In genomic region chrX:7475204-7475759, dm6 we compare ENCODE assay signal across 2 fruit fly cellular contexts.
A peak's percentile ranks its signal among the peaks of the same experiment; 100 is the strongest.
TF ChIP-seq lines count a peak whose summit lies in the region.

No protein-coding gene starts in this region.

TF ChIP-seq in whole organism, embryonic, 481 proteins besides CTCF, POLR2A, EP300 and RAD21 (continued from another document):
- peak; percentile 15 for TF ChIP-seq grau (tag; optimal IDR thresholded peaks at IDR 0.05; lab: Kevin White, UChicago)
- TF ChIP-seq CG4854 (GFP tag; optimal IDR thresholded peaks at IDR 0.05; lab: Kevin White, UChicago), result no peak
- peak; percentile 27 for TF ChIP-seq gsb-n (tag; optimal IDR thresholded peaks at IDR 0.05; lab: Kevin White, UChicago)
- TF ChIP-seq phol (tag; optimal IDR thresholded peaks at IDR 0.05; lab: Kevin White, UChicago), result peak; percentile 29
- TF ChIP-seq unpg (GFP tag; optimal IDR thresholded peaks at IDR 0.05; lab: Kevin White, UChicago), result peak; percentile 21
- TF ChIP-seq CG33213 (GFP tag; optimal IDR thresholded peaks at IDR 0.05; lab: Kevin White, UChicago), result no peak
- TF ChIP-seq CG8944 (GFP tag; optimal IDR thresholded peaks at IDR 0.05; lab: Kevin White, UChicago), result no peak
- peak in 1 of 2 experiments; percentile 42 for TF ChIP-seq bsh (GFP tag; optimal IDR thresholded peaks at IDR 0.05; lab: Kevin White, UChicago)
- TF ChIP-seq CG13424 (tag; optimal IDR thresholded peaks at IDR 0.05; lab: Kevin White, UChicago), result peak; percentile 18
- TF ChIP-seq CG18476 (GFP tag; optimal IDR thresholded peaks at IDR 0.05; lab: Kevin White, UChicago), result no peak
- TF ChIP-seq Dp (GFP tag; optimal IDR thresholded peaks at IDR 0.05; lab: Kevin White, UChicago), result no peak
- TF ChIP-seq CG7839 (tag; optimal IDR thresholded peaks at IDR 0.05; lab: Kevin White, UChicago), result peak; percentile 31
- peak; percentile 52 for TF ChIP-seq gem (tag; optimal IDR thresholded peaks at IDR 0.05; lab: Kevin White, UChicago)
- peak; percentile 24 for TF ChIP-seq CG4820 (GFP tag; optimal IDR thresholded peaks at IDR 0.05; lab: Kevin White, UChicago)
- no peak for TF ChIP-seq Ravus (GFP tag; IDR thresholded peaks at IDR 0.05; lab: Robert Waterston, UW)
- peak; percentile 22 for TF ChIP-seq CG12391 (tag; optimal IDR thresholded peaks at IDR 0.05; lab: Kevin White, UChicago)
- peak; percentile 14 for TF ChIP-seq Fer1 (GFP tag; optimal IDR thresholded peaks at IDR 0.05; lab: Kevin White, UChicago)
- no peak for TF ChIP-seq CG18011 (GFP tag; optimal IDR thresholded peaks at IDR 0.05; lab: Kevin White, UChicago)
- TF ChIP-seq CG17359 (tag; optimal IDR thresholded peaks at IDR 0.05; lab: Kevin White, UChicago), result peak; percentile 11
- TF ChIP-seq Hey (tag; optimal IDR thresholded peaks at IDR 0.05; lab: Kevin White, UChicago), result peak; percentile 21
- TF ChIP-seq CG9727 (GFP tag; optimal IDR thresholded peaks at IDR 0.05; lab: Kevin White, UChicago), result peak; percentile 4
- TF ChIP-seq ara (GFP tag; IDR thresholded peaks at IDR 0.05; lab: Robert Waterston, UW), result 0 out of 2 replicates have a peak, but pooled peaks have one; percentile 17
- peak; percentile 1 for TF ChIP-seq CG9817 (tag; optimal IDR thresholded peaks at IDR 0.05; lab: Kevin White, UChicago)
- no peak for TF ChIP-seq prd (optimal IDR thresholded peaks at IDR 0.05; lab: Kevin White, UChicago)
- peak; percentile 55; the same call in 2 of the 3 replicates for TF ChIP-seq prd (GFP tag; IDR thresholded peaks at IDR 0.05; lab: Robert Waterston, UW)
- peak; percentile 42 for TF ChIP-seq CG11504 (tag; optimal IDR thresholded peaks at IDR 0.05; lab: Kevin White, UChicago)
- TF ChIP-seq lola (GFP tag; optimal IDR thresholded peaks at IDR 0.05; lab: Kevin White, UChicago), result peak in 1 of 3 experiments; percentile 18
- TF ChIP-seq zen (tag; optimal IDR thresholded peaks at IDR 0.05; lab: Kevin White, UChicago), result peak; percentile 8
- peak; percentile 26; the same call in 1 of the 3 replicates for TF ChIP-seq zfh1 (GFP tag; IDR thresholded peaks at IDR 0.05; lab: Robert Waterston, UW)
- TF ChIP-seq Sox102F (GFP tag; optimal IDR thresholded peaks at IDR 0.05; lab: Kevin White, UChicago), result peak; percentile 34
- TF ChIP-seq Hr51 (GFP tag; optimal IDR thresholded peaks at IDR 0.05; lab: Kevin White, UChicago), result peak in 1 of 2 experiments; percentile 11
- TF ChIP-seq CoRest (tag; optimal IDR thresholded peaks at IDR 0.05; lab: Kevin White, UChicago), result peak; percentile 3
- no peak for TF ChIP-seq CG11560 (tag; IDR thresholded peaks at IDR 0.05; lab: Robert Waterston, UW)
- TF ChIP-seq CG10979 (tag; optimal IDR thresholded peaks at IDR 0.05; lab: Kevin White, UChicago), result peak; percentile 38
TF ChIP-seq in whole organism, embryonic: peak in this region for 47.

TF ChIP-seq in whole organism, prepupa, 60 proteins besides CTCF, POLR2A, EP300 and RAD21 (continued from another document):
- TF ChIP-seq CG3919 (GFP tag; optimal IDR thresholded peaks at IDR 0.05; lab: Kevin White, UChicago), result no peak
- TF ChIP-seq CG10669 (GFP tag; optimal IDR thresholded peaks at IDR 0.05; lab: Kevin White, UChicago), result no peak
- TF ChIP-seq svp (GFP tag; lab: Kevin White, UChicago), result peak; percentile 78
- no peak for TF ChIP-seq dac (GFP tag; optimal IDR thresholded peaks at IDR 0.05; lab: Kevin White, UChicago)
- TF ChIP-seq salr (GFP tag; optimal IDR thresholded peaks at IDR 0.05; lab: Kevin White, UChicago), result no peak
- peak; percentile 9 for TF ChIP-seq topi (GFP tag; optimal IDR thresholded peaks at IDR 0.05; lab: Kevin White, UChicago)
- no peak for TF ChIP-seq CG8319 (GFP tag; optimal IDR thresholded peaks at IDR 0.05; lab: Kevin White, UChicago)
- TF ChIP-seq CG8632 (GFP tag; optimal IDR thresholded peaks at IDR 0.05; lab: Kevin White, UChicago), result no peak
- no peak for TF ChIP-seq eg (GFP tag; IDR thresholded peaks at IDR 0.05; lab: Robert Waterston, UW)
- TF ChIP-seq vri (GFP tag; optimal IDR thresholded peaks at IDR 0.05; lab: Kevin White, UChicago), result no peak
- TF ChIP-seq CG9139 (GFP tag; optimal IDR thresholded peaks at IDR 0.05; lab: Kevin White, UChicago), result no peak
- TF ChIP-seq CG1621 (tag; optimal IDR thresholded peaks at IDR 0.05; lab: Kevin White, UChicago), result no peak
- no peak for TF ChIP-seq CG6276 (GFP tag; optimal IDR thresholded peaks at IDR 0.05; lab: Kevin White, UChicago)
- no peak for TF ChIP-seq acj6 (GFP tag; optimal IDR thresholded peaks at IDR 0.05; lab: Kevin White, UChicago)
- no peak for TF ChIP-seq CG6808 (GFP tag; optimal IDR thresholded peaks at IDR 0.05; lab: Kevin White, UChicago)
- no peak for TF ChIP-seq fd59A (GFP tag; optimal IDR thresholded peaks at IDR 0.05; lab: Kevin White, UChicago)
- TF ChIP-seq OdsH (GFP tag; optimal IDR thresholded peaks at IDR 0.05; lab: Kevin White, UChicago), result no peak
- no peak for TF ChIP-seq CG11902 (GFP tag; optimal IDR thresholded peaks at IDR 0.05; lab: Kevin White, UChicago)
- no peak for TF ChIP-seq fd85E (GFP tag; optimal IDR thresholded peaks at IDR 0.05; lab: Kevin White, UChicago)
- TF ChIP-seq Hr4 (GFP tag; optimal IDR thresholded peaks at IDR 0.05; lab: Kevin White, UChicago), result no peak
- peak; percentile 19 for TF ChIP-seq Ets21C (GFP tag; optimal IDR thresholded peaks at IDR 0.05; lab: Kevin White, UChicago)
- no peak for TF ChIP-seq CG10631 (GFP tag; optimal IDR thresholded peaks at IDR 0.05; lab: Kevin White, UChicago)
- TF ChIP-seq CG3032 (tag; optimal IDR thresholded peaks at IDR 0.05; lab: Kevin White, UChicago), result no peak
- no peak for TF ChIP-seq CG4318 (GFP tag; optimal IDR thresholded peaks at IDR 0.05; lab: Kevin White, UChicago)
- no peak for TF ChIP-seq CG11762 (GFP tag; optimal IDR thresholded peaks at IDR 0.05; lab: Kevin White, UChicago; ENCODE audit: insufficient read depth)
- TF ChIP-seq Blimp-1 (GFP tag; optimal IDR thresholded peaks at IDR 0.05; lab: Kevin White, UChicago), result no peak
